Worm (Caenorhabditis elegans): Measurements from ENCODE around the gene srt-38.
"Not testable (repeated sequence)": the region's sequence is repeated elsewhere in the genome, so short reads cannot be mapped to it uniquely, and the experiment has no call there.

Gene srt-38

DNA sequence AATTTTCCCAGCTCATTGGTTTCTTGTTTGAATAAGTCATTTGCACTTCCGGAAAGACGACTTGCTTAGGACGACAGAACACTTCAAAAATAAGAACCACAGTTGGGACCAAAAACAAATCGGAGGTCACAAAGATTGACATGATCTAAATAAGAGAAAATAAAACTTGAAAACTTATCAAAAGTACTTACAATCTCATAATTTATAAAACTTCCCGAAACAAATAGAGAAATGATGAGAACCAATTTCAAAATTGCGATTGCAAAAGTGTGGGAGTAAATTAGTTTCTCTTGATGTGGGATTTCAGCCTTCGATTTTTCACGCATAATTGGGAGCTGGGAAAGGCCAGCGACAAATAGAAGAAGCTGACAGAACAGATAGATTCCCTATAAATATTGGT lies 27.4 kb upstream of the srt-38 start, which contains the start of gene ZC132.11:
Gene ZC132.11, minus strand, starts transcription at position 101 of the 400 bp plus-strand sequence.
- no peak for TF ChIP-seq scrt-1 (GFP tag; IDR thresholded peaks at IDR 0.05)
- no peak for TF ChIP-seq flt-1 (GFP tag; IDR thresholded peaks at IDR 0.05)
- TF ChIP-seq hmg-4 (GFP tag; optimal IDR thresholded peaks at IDR 0.05): no peak
- TF ChIP-seq B0310.2 (tag; optimal IDR thresholded peaks at IDR 0.05): no peak
- no peak for TF ChIP-seq ets-7 (tag; optimal IDR thresholded peaks at IDR 0.05)
- TF ChIP-seq F13C5.2 (tag; optimal IDR thresholded peaks at IDR 0.05): no peak
- TF ChIP-seq tra-4 (tag; optimal IDR thresholded peaks at IDR 0.05): no peak
- TF ChIP-seq ceh-36 (tag; optimal IDR thresholded peaks at IDR 0.05): no peak
- no peak for TF ChIP-seq tbx-11 (GFP tag; IDR thresholded peaks at IDR 0.05)
- TF ChIP-seq tbx-37 (GFP tag; conservative IDR thresholded peaks at IDR 0.05): no peak
- no peak for TF ChIP-seq aly-1 (tag; optimal IDR thresholded peaks at IDR 0.05)
- TF ChIP-seq pes-1 (GFP tag; IDR thresholded peaks at IDR 0.05): no peak

DNA sequence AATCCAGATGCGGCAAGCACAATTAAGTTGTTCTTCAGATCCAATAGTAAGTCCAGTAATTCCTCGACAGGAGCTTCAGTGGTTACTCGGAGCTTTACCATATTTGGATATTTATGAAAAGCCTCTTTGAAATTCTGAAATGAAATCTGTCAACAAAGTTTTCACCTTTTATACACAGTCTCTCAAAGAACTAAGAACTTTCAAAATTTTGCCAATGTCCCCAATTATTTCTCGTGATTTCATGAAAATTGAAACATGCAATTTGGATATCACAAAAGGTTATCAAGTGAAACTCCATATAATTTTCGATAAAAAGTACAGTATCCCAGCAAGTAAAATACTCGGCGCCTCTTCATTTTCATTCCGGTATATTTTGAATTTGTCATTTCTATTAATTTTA lies 24.8 kb upstream of the srt-38 start, which contains the start of gene F47D2.11:
Gene F47D2.11, minus strand, starts transcription at position 101 of the 400 bp plus-strand sequence.
- TF ChIP-seq ama-1 (optimal IDR thresholded peaks at IDR 0.05): no peak
- no peak for TF ChIP-seq F13C5.2 (tag; optimal IDR thresholded peaks at IDR 0.05)
- TF ChIP-seq ceh-36 (tag; optimal IDR thresholded peaks at IDR 0.05): no peak
- no peak for TF ChIP-seq B0310.2 (tag; optimal IDR thresholded peaks at IDR 0.05)
- TF ChIP-seq sea-1 (GFP tag; conservative IDR thresholded peaks at IDR 0.05): no peak
- no peak for TF ChIP-seq flt-1 (GFP tag; IDR thresholded peaks at IDR 0.05)
- no peak for TF ChIP-seq hmbx-1 (tag; optimal IDR thresholded peaks at IDR 0.05)
- no peak for TF ChIP-seq ets-7 (tag; optimal IDR thresholded peaks at IDR 0.05)
- no peak for TF ChIP-seq tra-4 (tag; optimal IDR thresholded peaks at IDR 0.05)
- no peak for TF ChIP-seq tbx-37 (GFP tag; conservative IDR thresholded peaks at IDR 0.05)
- no peak for TF ChIP-seq hmg-4 (GFP tag; optimal IDR thresholded peaks at IDR 0.05)
- TF ChIP-seq pes-1 (GFP tag; IDR thresholded peaks at IDR 0.05): no peak
- TF ChIP-seq ceh-13 (GFP tag; optimal IDR thresholded peaks at IDR 0.05): no peak
- no peak for TF ChIP-seq aly-1 (tag; optimal IDR thresholded peaks at IDR 0.05)
- no peak for TF ChIP-seq scrt-1 (GFP tag; IDR thresholded peaks at IDR 0.05)
- TF ChIP-seq hnd-1 (tag; optimal IDR thresholded peaks at IDR 0.05): no peak

DNA sequence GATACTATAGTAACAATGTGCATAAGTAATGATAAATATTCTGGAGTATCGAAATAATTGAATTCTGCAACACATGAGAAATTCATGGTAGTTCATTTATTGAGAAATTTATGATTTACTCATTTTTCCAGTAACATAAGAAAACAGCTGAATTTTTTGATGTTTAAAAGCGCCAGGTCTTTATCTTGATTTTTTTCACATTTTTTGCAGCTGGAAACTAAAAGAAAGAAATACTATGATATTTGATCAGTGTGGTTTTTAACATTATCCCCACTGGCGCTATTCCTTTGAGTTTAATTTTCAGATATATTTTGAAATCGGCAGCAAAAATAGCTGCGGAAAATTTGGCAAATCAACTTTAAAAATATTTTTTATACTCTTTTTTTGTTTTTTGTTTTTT lies 22.3 kb upstream of the srt-38 start, which contains the start of gene srh-194:
Gene srh-194, minus strand, starts transcription at position 101 of the 400 bp plus-strand sequence.
- TF ChIP-seq F13C5.2 (tag; optimal IDR thresholded peaks at IDR 0.05); tbx-11 (GFP tag; IDR thresholded peaks at IDR 0.05); ama-1 (optimal IDR thresholded peaks at IDR 0.05): not testable (repeated sequence)

DNA sequence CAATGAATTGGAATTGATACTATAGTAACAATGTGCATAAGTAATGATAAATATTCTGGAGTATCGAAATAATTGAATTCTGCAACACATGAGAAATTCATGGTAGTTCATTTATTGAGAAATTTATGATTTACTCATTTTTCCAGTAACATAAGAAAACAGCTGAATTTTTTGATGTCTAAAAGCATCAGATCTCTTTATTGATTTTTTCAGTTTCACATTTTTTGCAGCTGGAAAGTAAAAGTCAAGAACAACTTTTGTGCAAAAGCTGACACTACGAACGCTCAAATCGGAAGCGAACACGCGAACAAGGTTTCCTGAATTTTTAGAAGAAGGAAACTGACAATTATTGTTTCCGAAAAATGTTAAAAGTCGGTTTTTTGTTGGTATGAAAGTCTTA lies 18.9 kb upstream of the srt-38 start, which contains the start of gene srh-193:
Gene srh-193, minus strand, starts transcription at position 101 of the 400 bp plus-strand sequence.
- TF ChIP-seq ets-7 (tag; optimal IDR thresholded peaks at IDR 0.05); scrt-1 (GFP tag; IDR thresholded peaks at IDR 0.05); flt-1 (GFP tag; IDR thresholded peaks at IDR 0.05): not testable (repeated sequence)

DNA sequence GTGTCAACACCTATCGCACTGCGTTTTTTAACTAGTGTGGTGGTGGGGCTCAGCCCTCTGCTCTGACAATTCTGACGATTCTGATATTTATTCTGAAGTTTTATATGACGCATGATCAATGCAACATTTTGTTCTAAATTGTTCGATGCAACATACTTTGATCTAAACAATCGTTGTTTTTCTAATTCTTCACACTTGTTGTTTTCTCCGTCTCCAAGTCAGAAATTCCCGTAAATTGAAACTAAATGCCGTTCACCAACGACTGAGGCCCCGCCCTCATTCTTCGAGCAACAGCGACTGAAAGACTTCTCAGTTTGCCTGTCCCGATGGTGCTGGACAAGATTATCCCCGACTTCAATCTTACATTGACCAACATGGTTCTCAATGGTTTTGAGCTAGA lies 13.6 kb upstream of the srt-38 start, which contains the start of gene srt-19:
Gene srt-19, plus strand, starts transcription at position 301 of the 400 bp plus-strand sequence.
- not testable (repeated sequence) for TF ChIP-seq aly-1 (tag; optimal IDR thresholded peaks at IDR 0.05); ets-7 (tag; optimal IDR thresholded peaks at IDR 0.05); pes-1 (GFP tag; IDR thresholded peaks at IDR 0.05)

DNA sequence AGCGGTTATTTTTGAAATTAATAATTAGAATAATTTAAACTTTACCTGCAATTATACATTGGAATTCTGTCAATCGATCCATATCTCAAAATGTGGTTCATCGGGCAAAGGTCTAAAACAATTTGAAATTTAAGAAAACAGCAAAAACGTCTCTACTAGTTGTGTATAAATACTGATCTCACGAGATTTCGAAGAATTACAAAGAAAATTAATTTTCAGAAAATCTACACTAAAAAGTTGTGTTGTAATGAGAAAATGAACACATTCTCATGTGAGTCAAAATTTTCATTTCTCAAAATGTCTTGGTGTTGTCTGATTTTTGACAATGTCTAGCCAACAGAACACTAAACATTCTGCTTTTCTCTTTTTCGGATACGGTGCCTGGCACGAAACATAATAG lies 10.5 kb upstream of the srt-38 start, which contains the start of gene srt-37:
Gene srt-37, minus strand, starts transcription at position 101 of the 400 bp plus-strand sequence.
- not testable (repeated sequence) for TF ChIP-seq sea-1 (GFP tag; conservative IDR thresholded peaks at IDR 0.05); ceh-36 (tag; optimal IDR thresholded peaks at IDR 0.05); tbx-11 (GFP tag; IDR thresholded peaks at IDR 0.05)

DNA sequence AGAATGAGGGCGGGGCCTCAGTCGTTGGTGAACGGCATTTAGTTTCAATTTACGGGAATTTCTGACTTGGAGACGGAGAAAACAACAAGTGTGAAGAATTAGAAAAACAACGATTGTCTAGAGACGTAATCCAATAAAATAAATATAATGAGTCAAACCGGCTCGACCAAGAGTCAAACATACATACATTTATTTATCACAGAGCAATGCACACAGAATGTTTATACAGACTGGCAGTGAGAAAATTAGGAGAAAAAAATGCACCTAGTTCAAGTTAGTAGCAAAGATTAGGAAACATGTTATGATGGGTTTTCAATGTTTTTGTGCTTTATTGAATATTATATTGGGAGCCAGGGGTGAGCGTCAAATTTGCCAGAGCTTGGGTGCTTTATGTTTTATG lies 7.6 kb upstream of the srt-38 start, which contains the start of gene srt-20:
Gene srt-20, minus strand, starts transcription at position 101 of the 400 bp plus-strand sequence.
- TF ChIP-seq pes-1 (GFP tag; IDR thresholded peaks at IDR 0.05); tra-4 (tag; optimal IDR thresholded peaks at IDR 0.05); ama-1 (optimal IDR thresholded peaks at IDR 0.05): not testable (repeated sequence)

DNA sequence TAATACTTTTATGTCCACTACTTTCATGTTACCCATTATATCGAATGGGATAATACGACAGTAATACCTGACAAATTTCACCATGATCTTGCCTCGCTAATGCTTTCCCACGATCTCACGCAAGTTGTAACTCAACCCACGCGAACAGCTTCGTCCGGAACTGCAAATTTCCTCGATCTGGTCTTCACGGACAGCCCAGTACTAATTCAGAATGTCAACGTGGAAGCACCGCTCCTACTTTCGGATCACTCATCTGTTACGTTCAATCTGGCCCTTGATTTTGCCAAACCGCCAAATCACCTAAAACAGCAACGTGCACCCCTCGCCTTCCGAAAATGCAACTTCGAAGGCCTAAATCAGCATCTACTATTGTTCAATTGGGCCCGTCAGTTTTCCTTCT lies 2.2 kb upstream of the srt-38 start:
- TF ChIP-seq ama-1 (optimal IDR thresholded peaks at IDR 0.05) (no peak), hnd-1 (tag; optimal IDR thresholded peaks at IDR 0.05) (no peak), tbx-37 (GFP tag; conservative IDR thresholded peaks at IDR 0.05) (no peak), ceh-13 (GFP tag; optimal IDR thresholded peaks at IDR 0.05) (no peak), pes-1 (GFP tag; IDR thresholded peaks at IDR 0.05) (no peak), tbx-11 (GFP tag; IDR thresholded peaks at IDR 0.05) (no peak)

DNA sequence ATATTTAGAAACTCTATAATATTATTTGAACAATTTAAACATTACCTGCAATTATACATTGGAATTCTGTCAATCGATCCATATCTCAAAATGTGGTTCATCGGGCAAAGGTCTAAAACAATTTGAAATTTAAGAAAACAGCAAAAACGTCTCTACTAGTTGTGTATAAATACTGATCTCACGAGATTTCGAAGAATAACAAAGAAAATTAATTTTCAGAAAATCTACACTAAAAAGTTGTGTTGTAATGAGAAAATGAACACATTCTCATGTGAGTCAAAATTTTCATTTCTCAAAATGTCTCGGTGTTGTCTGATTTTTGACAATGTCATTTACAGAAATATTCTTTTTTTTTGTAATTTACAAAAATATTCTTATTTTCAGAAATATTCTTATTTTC lies 2.9 kb downstream of the srt-38 start, which contains the start of gene srt-36:
Gene srt-36, minus strand, starts transcription at position 101 of the 400 bp plus-strand sequence.
- TF ChIP-seq flt-1 (GFP tag; IDR thresholded peaks at IDR 0.05); ceh-36 (tag; optimal IDR thresholded peaks at IDR 0.05); hmg-4 (GFP tag; optimal IDR thresholded peaks at IDR 0.05): not testable (repeated sequence)
